Worm (Caenorhabditis elegans) whole organism, L1 larva: ENCODE measurements around the gene W03A5.1.

Experiments used
- fkh-8 ChIP-seq: sonication (generic microtip); optimal IDR thresholded peaks from 2 replicates; lab custom pipeline; 2016; ENCODE audit warnings: mild to moderate bottlenecking, missing genetic modification characterization, missing compliant biosample characterization
- lin-13 ChIP-seq: fragments of 150-350 bp; optimal IDR thresholded peaks from 2 replicates; lab custom pipeline; 2014; ENCODE audit warnings: missing biosample characterization, missing genetic modification reagents, missing genetic modification characterization
- mdl-1 ChIP-seq, 2 experiments: fragments of 150-350 bp; optimal IDR thresholded peaks; 2 replicates each; lab custom pipeline; 2014 to 2017; ENCODE audit warnings: missing biosample characterization in 2 of 2, missing genetic modification characterization in 2 of 2, inconsistent platforms in 1 of 2
- nhr-12 ChIP-seq: sonication (generic microtip); optimal IDR thresholded peaks from 2 replicates; lab custom pipeline; 2017; ENCODE audit warnings: missing biosample characterization, missing genetic modification characterization
- unc-62 ChIP-seq: fragments of 150-350 bp; optimal IDR thresholded peaks from 2 replicates; lab custom pipeline; 2014; ENCODE audit warnings: missing biosample characterization, missing genetic modification reagents, missing genetic modification characterization
- xbp-1 ChIP-seq: sonication (generic microtip); optimal IDR thresholded peaks from 2 replicates; lab custom pipeline; 2016; ENCODE audit warnings: missing genetic modification characterization, missing compliant biosample characterization

DNA sequence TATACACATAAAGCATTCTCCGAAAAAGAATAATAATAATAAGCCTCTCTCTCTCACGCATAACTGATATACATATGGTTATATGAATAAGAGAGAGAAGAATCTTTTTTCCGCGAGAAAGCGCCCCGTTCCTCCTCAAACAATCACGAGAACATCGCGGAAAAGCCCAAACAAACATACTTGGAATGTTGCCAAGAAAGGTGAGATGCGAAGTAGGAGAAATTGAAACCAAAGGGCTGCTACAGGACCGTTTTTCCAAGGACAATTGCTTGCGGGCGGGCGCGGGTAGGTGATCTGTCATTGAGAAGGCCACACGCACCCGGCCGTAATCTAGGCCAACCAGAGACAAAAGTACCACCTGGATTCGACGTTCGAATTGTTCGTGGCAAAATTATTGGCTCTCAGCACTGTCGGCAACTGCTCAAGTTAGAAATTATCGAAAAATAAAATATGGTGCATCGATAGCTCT, 16.0 kb downstream of the W03A5.1 start, which contains the start of gene dnj-24:
- TF ChIP-seq unc-62 (GFP tag; lab: Kevin White, UChicago), result no peak
- TF ChIP-seq lin-13, result no peak
- TF ChIP-seq fkh-8 (tag; lab: Kevin White, UChicago), result no peak
- TF ChIP-seq mdl-1 (tag; optimal IDR thresholded peaks at IDR 0.05; lab: Kevin White, UChicago), result no peak
- no peak for TF ChIP-seq xbp-1 (tag; lab: Kevin White, UChicago)
- TF ChIP-seq nhr-12 (tag; lab: Kevin White, UChicago), result no peak
